Worm (Caenorhabditis elegans) whole organism, L1 larva: Measurements from ENCODE around the gene mrpl-1.

Experiments used
- C16A3.4 ChIP-seq: fragments of 150-350 bp; optimal IDR thresholded peaks from 2 replicates; lab custom pipeline; 2014; ENCODE audit warnings: missing biosample characterization, missing genetic modification characterization
- alr-1 ChIP-seq: fragments of 200-800 bp; sonication (Bioruptor generic); optimal IDR thresholded peaks from 2 replicates; lab custom pipeline; 2018; ENCODE audit warnings: borderline replicate concordance, mild to moderate bottlenecking, missing genetic modification characterization, missing compliant biosample characterization
- ama-1 ChIP-seq: fragments of 150-350 bp; optimal IDR thresholded peaks from 2 replicates; lab custom pipeline; 2014
- ceh-63 ChIP-seq: fragments of 200-800 bp; sonication (Bioruptor generic); optimal IDR thresholded peaks from 2 replicates; lab custom pipeline; 2018; ENCODE audit warnings: mild to moderate bottlenecking, missing genetic modification characterization, missing compliant biosample characterization
- ceh-8 ChIP-seq: fragments of 200-800 bp; sonication (Bioruptor generic); optimal IDR thresholded peaks from 2 replicates; lab custom pipeline; 2018; ENCODE audit warnings: mild to moderate bottlenecking, missing genetic modification characterization, moderate library complexity, missing compliant biosample characterization
- ceh-82 ChIP-seq, 3 experiments: fragments of 150-350 bp in 1 of 3; sonication (generic microtip) in 2 of 3; optimal IDR thresholded peaks; 2 replicates each; lab custom pipeline; 2014 to 2017; ENCODE audit warnings: missing biosample characterization in 3 of 3, missing genetic modification characterization in 3 of 3
- ceh-88 ChIP-seq: fragments of 200-800 bp; sonication (Bioruptor generic); IDR thresholded peaks from 2 replicates; pipeline ENCODE4 v1.3.6; 2022; ENCODE audit warnings: missing genetic modification characterization, missing compliant biosample characterization
- ces-1 ChIP-seq: fragments of 150-350 bp; optimal IDR thresholded peaks from 2 replicates; lab custom pipeline; 2014; ENCODE audit warnings: missing biosample characterization, missing genetic modification reagents, missing genetic modification characterization
- dpl-1 ChIP-seq, 3 experiments: fragments of 150-350 bp in 2 of 3; sonication (generic microtip) in 1 of 3; optimal IDR thresholded peaks; 2 replicates each; lab custom pipeline; 2014 to 2017; ENCODE audit warnings: missing biosample characterization in 3 of 3, missing genetic modification characterization in 3 of 3, missing genetic modification reagents in 3 of 3
- efl-1 ChIP-seq, 4 experiments: fragments of 150-350 bp; optimal IDR thresholded peaks in 3 of 4; peaks in 1 of 4; 1 replicate in 1 of 4; 2 replicates in 3 of 4; lab custom pipeline; 2014; ENCODE audit warnings: missing biosample characterization in 2 of 4, missing genetic modification characterization in 2 of 4, missing genetic modification reagents in 2 of 4
- egl-13 ChIP-seq: sonication (generic microtip); optimal IDR thresholded peaks from 2 replicates; lab custom pipeline; 2016; ENCODE audit warnings: missing genotype, missing genetic modification reagents, missing genetic modification characterization, missing compliant biosample characterization
- elt-2 ChIP-seq: sonication (generic microtip); optimal IDR thresholded peaks from 2 replicates; lab custom pipeline; 2016; ENCODE audit warnings: missing genetic modification characterization, mild to moderate bottlenecking, inconsistent platforms, missing compliant biosample characterization, missing genetic modification reagents
- grh-1 ChIP-seq: fragments of 200-800 bp; sonication (Bioruptor generic); IDR thresholded peaks from 2 replicates; pipeline ENCODE4 v1.3.6; 2022; ENCODE audit warnings: missing genetic modification reagents, missing genetic modification characterization, missing compliant biosample characterization
- hlh-4 ChIP-seq: sonication (generic microtip); optimal IDR thresholded peaks from 2 replicates; lab custom pipeline; 2016; ENCODE audit warnings: mild to moderate bottlenecking, missing genetic modification characterization, missing compliant biosample characterization
- lin-14 ChIP-seq: fragments of 200-800 bp; sonication (Bioruptor generic); optimal IDR thresholded peaks from 2 replicates; lab custom pipeline; 2018; ENCODE audit warnings: mild to moderate bottlenecking, missing genetic modification characterization, moderate library complexity, missing compliant biosample characterization
- lin-15B ChIP-seq: fragments of 150-350 bp; sonication (generic microtip); optimal IDR thresholded peaks from 3 replicates; lab custom pipeline; 2014; ENCODE audit warnings: missing biosample characterization, missing genetic modification characterization
- lin-35 ChIP-seq, 2 experiments: fragments of 150-350 bp; optimal IDR thresholded peaks; 2 replicates each; lab custom pipeline; 2014; ENCODE audit warnings: missing biosample characterization in 2 of 2, missing genetic modification characterization in 2 of 2, missing genetic modification reagents in 2 of 2
- mab-9 ChIP-seq: fragments of 200-800 bp; sonication (Bioruptor generic); IDR thresholded peaks from 2 replicates; pipeline ENCODE4 v1.3.6; 2022; ENCODE audit warnings: missing genetic modification reagents, missing genetic modification characterization, missing compliant biosample characterization
- nhr-12 ChIP-seq: sonication (generic microtip); optimal IDR thresholded peaks from 2 replicates; lab custom pipeline; 2017; ENCODE audit warnings: missing biosample characterization, missing genetic modification characterization
- nhr-20 ChIP-seq: sonication (generic microtip); optimal IDR thresholded peaks from 2 replicates; lab custom pipeline; 2016; ENCODE audit warnings: mild to moderate bottlenecking, missing genetic modification characterization, missing compliant biosample characterization
- nhr-28 ChIP-seq: fragments of 150-350 bp; optimal IDR thresholded peaks from 2 replicates; lab custom pipeline; 2014; ENCODE audit warnings: missing biosample characterization, missing genetic modification characterization
- pag-3 ChIP-seq: sonication (generic microtip); optimal IDR thresholded peaks from 2 replicates; lab custom pipeline; 2017; ENCODE audit warnings: missing genetic modification characterization, mild to moderate bottlenecking, missing compliant biosample characterization, antibody characterized with exemption, borderline replicate concordance; ENCODE audit not compliant: insufficient read depth
- pax-3 ChIP-seq: fragments of 200-800 bp; sonication (Bioruptor generic); optimal IDR thresholded peaks from 2 replicates; lab custom pipeline; 2018; ENCODE audit warnings: mild to moderate bottlenecking, missing genetic modification characterization, moderate library complexity, missing compliant biosample characterization
- pqm-1 ChIP-seq: sonication (generic microtip); optimal IDR thresholded peaks from 3 replicates; lab custom pipeline; 2017; ENCODE audit warnings: missing biosample characterization, missing genetic modification characterization
- skn-1 ChIP-seq: fragments of 150-350 bp; optimal IDR thresholded peaks from 2 replicates; lab custom pipeline; 2014; ENCODE audit warnings: missing biosample characterization, missing genetic modification characterization
- sptf-1 ChIP-seq: fragments of 150-350 bp; optimal IDR thresholded peaks from 2 replicates; lab custom pipeline; 2014; ENCODE audit warnings: missing biosample characterization, missing genetic modification characterization
- sup-37 ChIP-seq: fragments of 200-800 bp; sonication (Bioruptor generic); optimal IDR thresholded peaks from 2 replicates; lab custom pipeline; 2018; ENCODE audit warnings: mild to moderate bottlenecking, missing genetic modification characterization, missing compliant biosample characterization
- swsn-7 ChIP-seq: sonication (generic microtip); optimal IDR thresholded peaks from 2 replicates; lab custom pipeline; 2016; ENCODE audit warnings: missing genetic modification characterization, missing compliant biosample characterization
- tbx-2 ChIP-seq: sonication (generic microtip); optimal IDR thresholded peaks from 2 replicates; lab custom pipeline; 2016; ENCODE audit warnings: missing genetic modification characterization, missing compliant biosample characterization
- tlp-1 ChIP-seq: fragments of 150-350 bp; optimal IDR thresholded peaks from 2 replicates; lab custom pipeline; 2014; ENCODE audit warnings: missing biosample characterization, missing genetic modification characterization
- unc-130 ChIP-seq: fragments of 150-350 bp; optimal IDR thresholded peaks from 2 replicates; lab custom pipeline; 2017; ENCODE audit warnings: missing biosample characterization, missing genetic modification characterization, inconsistent platforms
- unc-98 ChIP-seq: fragments of 200-800 bp; sonication (Bioruptor generic); IDR thresholded peaks from 2 replicates; pipeline ENCODE4 v1.3.6; 2022; ENCODE audit warnings: missing genetic modification characterization, missing compliant biosample characterization
- vab-15 ChIP-seq: sonication (generic microtip); optimal IDR thresholded peaks from 2 replicates; lab custom pipeline; 2017; ENCODE audit warnings: missing genotype, mild to moderate bottlenecking, missing genetic modification characterization, missing compliant biosample characterization
- xbp-1 ChIP-seq: sonication (generic microtip); optimal IDR thresholded peaks from 2 replicates; lab custom pipeline; 2016; ENCODE audit warnings: missing genetic modification characterization, missing compliant biosample characterization

The mrpl-1 gene

DNA sequence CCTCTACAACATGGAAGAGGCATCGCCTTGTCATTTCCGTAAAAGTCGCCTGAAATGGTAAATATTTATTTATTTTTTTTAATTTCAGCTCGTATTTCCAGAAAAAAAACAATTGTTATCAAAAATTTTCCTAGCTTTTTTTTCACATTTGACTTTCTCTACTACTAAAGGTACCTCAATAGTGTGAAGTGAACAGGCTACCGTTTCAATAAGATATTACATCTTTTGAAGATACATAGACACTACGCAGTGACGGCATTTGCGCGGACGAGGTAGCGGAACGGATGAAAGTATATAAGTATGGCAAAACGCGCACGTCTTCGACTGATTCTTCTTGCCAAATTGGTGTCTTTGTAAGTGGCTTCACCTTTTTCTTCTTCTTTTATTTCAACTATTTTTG, 43.6 kb upstream of the mrpl-1 start, which contains the start of gene col-14:
TSS of gene col-14 (plus strand) at position 301 of the 400 bp plus-strand sequence.
- TF ChIP-seq efl-1 (optimal IDR thresholded peaks at IDR 0.05; lab: Kevin White, UChicago) (no peak), efl-1 (GFP tag; optimal IDR thresholded peaks at IDR 0.05 in 1 of 2; lab: Kevin White, UChicago) (peak in 1 of 2 experiments; percentile 14), pag-3 (tag; lab: Kevin White, UChicago) (no peak)

DNA sequence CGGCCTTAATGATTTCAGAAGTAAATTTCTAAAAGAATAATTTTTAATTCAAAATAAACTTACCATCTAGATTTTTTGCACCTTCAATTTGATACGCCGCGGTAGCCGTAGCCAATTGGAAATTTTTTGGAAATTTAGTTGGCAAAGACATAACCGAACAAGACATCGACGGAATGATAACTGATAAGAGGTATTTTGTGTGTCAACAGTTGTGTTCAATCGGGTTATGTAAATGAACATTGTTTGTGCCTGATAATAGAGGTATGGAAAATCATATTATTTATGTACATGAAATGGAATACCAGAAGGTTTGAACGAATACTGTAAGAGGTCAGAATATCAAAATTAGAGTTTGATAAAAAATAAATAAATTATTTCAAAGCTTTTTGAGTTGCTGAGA, 38.3 kb upstream of the mrpl-1 start, which contains the start of gene klo-1:
TSS of gene klo-1 (minus strand) at position 388 of the 400 bp plus-strand sequence.
- peak; percentile 49 for TF ChIP-seq elt-2
- TF ChIP-seq swsn-7 (tag; lab: Kevin White, UChicago): no peak

DNA sequence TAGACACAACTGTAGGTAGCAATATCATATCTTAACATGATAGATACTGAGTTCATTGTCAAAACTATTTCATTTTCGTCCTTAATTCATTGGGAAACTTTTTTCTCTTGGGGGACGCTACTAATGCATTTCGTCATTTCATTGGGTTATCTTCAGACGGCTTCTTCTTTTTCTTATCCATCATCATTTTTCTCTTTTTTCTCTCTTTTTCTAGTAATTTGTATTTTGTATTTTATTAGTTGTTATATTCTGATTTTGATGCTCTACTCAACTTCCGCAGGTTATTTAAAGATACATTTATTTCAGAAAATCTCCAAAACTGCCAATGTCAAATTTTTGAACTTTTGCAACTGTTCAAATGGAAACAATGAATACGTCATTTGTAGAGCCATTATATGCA, 34.0 kb upstream of the mrpl-1 start, which contains the start of gene npr-35:
TSS of gene npr-35 (plus strand) at position 301 of the 400 bp plus-strand sequence.
- TF ChIP-seq ceh-88 (no peak), nhr-28 (tag; lab: Kevin White, UChicago) (no peak), ama-1 (lab: Kevin White, UChicago) (no peak), ceh-82 (tag; optimal IDR thresholded peaks at IDR 0.05; lab: Kevin White, UChicago) (no peak), grh-1 (GFP tag; lab: Robert Waterston, UW) (no peak), unc-98 (no peak), pqm-1 (tag; lab: Kevin White, UChicago) (no peak), lin-35 (GFP tag; optimal IDR thresholded peaks at IDR 0.05; lab: Kevin White, UChicago) (no peak), C16A3.4 (tag; lab: Kevin White, UChicago) (no peak), hlh-4 (tag; lab: Kevin White, UChicago) (no peak), sptf-1 (tag; lab: Kevin White, UChicago) (no peak), dpl-1 (GFP tag; optimal IDR thresholded peaks at IDR 0.05; lab: Kevin White, UChicago) (no peak), skn-1 (tag; lab: Kevin White, UChicago) (no peak), sup-37 (no peak), egl-13 (tag; lab: Kevin White, UChicago) (no peak), tlp-1 (tag; lab: Kevin White, UChicago) (no peak), lin-15B (tag; lab: Kevin White, UChicago) (no peak), xbp-1 (tag; lab: Kevin White, UChicago) (no peak)
- TF ChIP-seq, all 84 proteins: peak for 0

DNA sequence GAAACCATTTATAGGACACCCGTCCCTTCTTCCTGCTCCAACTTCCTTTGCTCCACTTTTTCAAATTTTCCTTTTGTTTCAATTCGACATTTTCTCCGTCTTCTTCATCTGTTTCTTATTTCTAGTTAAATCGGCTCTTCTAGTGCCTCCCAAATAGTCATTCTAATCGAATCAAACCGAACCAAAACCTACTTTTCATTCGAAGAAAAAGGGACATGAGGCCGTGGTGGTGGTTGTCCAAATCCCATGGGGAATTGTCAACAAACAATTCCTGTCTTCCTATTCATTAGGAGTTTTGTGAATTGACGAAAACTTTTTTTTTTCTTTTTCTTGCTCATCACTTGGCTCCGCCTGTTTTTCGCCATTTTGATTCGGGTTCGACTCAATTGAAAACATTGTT, 27.1 kb upstream of the mrpl-1 start:
- TF ChIP-seq ces-1 (GFP tag; lab: Kevin White, UChicago) (no peak), grh-1 (GFP tag; lab: Robert Waterston, UW) (no peak), alr-1 (no peak), sptf-1 (tag; lab: Kevin White, UChicago) (no peak), lin-14 (GFP tag; lab: Kevin White, UChicago) (peak; percentile 66), tbx-2 (peak; percentile 39), ceh-63 (GFP tag; lab: Kevin White, UChicago) (no peak)
- TF ChIP-seq, all 84 proteins: peak for 2

DNA sequence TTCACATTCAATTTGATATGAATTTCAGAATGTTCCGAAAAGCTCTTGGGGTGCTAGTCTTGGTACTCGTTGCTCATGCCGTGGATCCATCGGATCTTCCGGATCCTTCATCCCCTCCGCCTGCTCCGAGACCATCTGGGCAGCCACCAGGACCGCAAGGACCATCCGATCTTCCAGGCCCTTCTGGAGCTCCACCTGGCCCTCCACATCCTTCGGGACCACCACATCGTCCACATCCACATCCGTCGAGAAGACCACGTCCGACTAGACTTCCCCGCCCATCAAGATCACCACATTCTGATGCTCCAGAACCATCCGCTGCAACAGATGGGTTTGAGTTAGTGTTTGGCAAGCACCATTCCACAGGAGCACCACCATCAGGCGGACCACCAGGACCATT, 25.1 kb upstream of the mrpl-1 start, which contains the start of gene clx-1:
TSS of gene clx-1 (plus strand) at position 30 of the 400 bp plus-strand sequence.
- TF ChIP-seq ceh-8 (GFP tag; lab: Kevin White, UChicago): no peak
- no peak for TF ChIP-seq vab-15 (tag; lab: Kevin White, UChicago)
- no peak for TF ChIP-seq nhr-12 (tag; lab: Kevin White, UChicago)
- no peak for TF ChIP-seq unc-130
- TF ChIP-seq mab-9 (GFP tag; lab: Robert Waterston, UW): no peak
- no peak for TF ChIP-seq swsn-7 (tag; lab: Kevin White, UChicago)
- no peak for TF ChIP-seq nhr-20
- TF ChIP-seq pax-3 (tag; lab: Kevin White, UChicago): no peak
